Worm (Caenorhabditis elegans) whole organism, L1 larva: ENCODE data around the gene cgt-3.

Experiments used
- C16A3.4 ChIP-seq: fragments of 150-350 bp; optimal IDR thresholded peaks from 2 replicates; lab custom pipeline; 2014; ENCODE audit warnings: missing biosample characterization, missing genetic modification characterization
- C34B4.2 ChIP-seq: sonication (generic microtip); optimal IDR thresholded peaks from 2 replicates; lab custom pipeline; 2017; ENCODE audit warnings: mild to moderate bottlenecking, missing genetic modification characterization, missing compliant biosample characterization
- aha-1 ChIP-seq: fragments of 150-350 bp; optimal IDR thresholded peaks from 2 replicates; lab custom pipeline; 2014; ENCODE audit warnings: missing biosample characterization, missing genetic modification characterization
- alr-1 ChIP-seq: fragments of 200-800 bp; sonication (Bioruptor generic); optimal IDR thresholded peaks from 2 replicates; lab custom pipeline; 2018; ENCODE audit warnings: borderline replicate concordance, mild to moderate bottlenecking, missing genetic modification characterization, missing compliant biosample characterization
- aly-2 ChIP-seq: fragments of 150-350 bp; optimal IDR thresholded peaks from 2 replicates; lab custom pipeline; 2014; ENCODE audit warnings: missing biosample characterization, missing genetic modification characterization
- blmp-1 ChIP-seq: fragments of 150-350 bp; optimal IDR thresholded peaks from 2 replicates; lab custom pipeline; 2014; ENCODE audit warnings: missing biosample characterization, missing genetic modification characterization
- ceh-88 ChIP-seq: fragments of 200-800 bp; sonication (Bioruptor generic); IDR thresholded peaks from 2 replicates; pipeline ENCODE4 v1.3.6; 2022; ENCODE audit warnings: missing genetic modification characterization, missing compliant biosample characterization
- ces-1 ChIP-seq: fragments of 150-350 bp; optimal IDR thresholded peaks from 2 replicates; lab custom pipeline; 2014; ENCODE audit warnings: missing biosample characterization, missing genetic modification reagents, missing genetic modification characterization
- dpl-1 ChIP-seq, 3 experiments: fragments of 150-350 bp in 2 of 3; sonication (generic microtip) in 1 of 3; optimal IDR thresholded peaks; 2 replicates each; lab custom pipeline; 2014 to 2017; ENCODE audit warnings: missing biosample characterization in 3 of 3, missing genetic modification characterization in 3 of 3, missing genetic modification reagents in 3 of 3
- efl-1 ChIP-seq, 4 experiments: fragments of 150-350 bp; optimal IDR thresholded peaks in 3 of 4; peaks in 1 of 4; 1 replicate in 1 of 4; 2 replicates in 3 of 4; lab custom pipeline; 2014; ENCODE audit warnings: missing biosample characterization in 2 of 4, missing genetic modification characterization in 2 of 4, missing genetic modification reagents in 2 of 4
- egl-13 ChIP-seq: sonication (generic microtip); optimal IDR thresholded peaks from 2 replicates; lab custom pipeline; 2016; ENCODE audit warnings: missing genotype, missing genetic modification reagents, missing genetic modification characterization, missing compliant biosample characterization
- elt-2 ChIP-seq: sonication (generic microtip); optimal IDR thresholded peaks from 2 replicates; lab custom pipeline; 2016; ENCODE audit warnings: missing genetic modification characterization, mild to moderate bottlenecking, inconsistent platforms, missing compliant biosample characterization, missing genetic modification reagents
- elt-3 ChIP-seq, 6 experiments: fragments of 150-350 bp in 1 of 6; sonication (generic microtip); optimal IDR thresholded peaks; 2 replicates each; lab custom pipeline; 2017 to 2018; ENCODE audit warnings: missing biosample characterization in 6 of 6, missing genetic modification characterization in 6 of 6, inconsistent platforms in 1 of 6
- ets-5 ChIP-seq: fragments of 200-800 bp; sonication (Bioruptor generic); IDR thresholded peaks from 2 replicates; pipeline ENCODE4 v1.3.6; 2022; ENCODE audit warnings: missing genetic modification characterization, missing compliant biosample characterization
- isw-1 ChIP-seq: fragments of 200-800 bp; sonication (Bioruptor generic); IDR thresholded peaks from 2 replicates; pipeline ENCODE4 v1.3.6; 2022; ENCODE audit warnings: missing genetic modification characterization, missing compliant biosample characterization
- jun-1 ChIP-seq: fragments of 150-350 bp; optimal IDR thresholded peaks from 2 replicates; lab custom pipeline; 2014; ENCODE audit warnings: missing biosample characterization, missing genetic modification reagents, missing genetic modification characterization
- lin-14 ChIP-seq: fragments of 200-800 bp; sonication (Bioruptor generic); optimal IDR thresholded peaks from 2 replicates; lab custom pipeline; 2018; ENCODE audit warnings: mild to moderate bottlenecking, missing genetic modification characterization, moderate library complexity, missing compliant biosample characterization
- lin-35 ChIP-seq, 2 experiments: fragments of 150-350 bp; optimal IDR thresholded peaks; 2 replicates each; lab custom pipeline; 2014; ENCODE audit warnings: missing biosample characterization in 2 of 2, missing genetic modification characterization in 2 of 2, missing genetic modification reagents in 2 of 2
- lin-39 ChIP-seq: fragments of 150-350 bp; optimal IDR thresholded peaks from 2 replicates; lab custom pipeline; 2014; ENCODE audit warnings: missing biosample characterization, missing genetic modification reagents, missing genetic modification characterization
- lsy-2 ChIP-seq, 2 experiments: fragments of 150-350 bp; optimal IDR thresholded peaks; 2 replicates each; lab custom pipeline; 2014; ENCODE audit warnings: missing biosample characterization in 2 of 2, missing genetic modification characterization in 2 of 2
- mab-9 ChIP-seq: fragments of 200-800 bp; sonication (Bioruptor generic); IDR thresholded peaks from 2 replicates; pipeline ENCODE4 v1.3.6; 2022; ENCODE audit warnings: missing genetic modification reagents, missing genetic modification characterization, missing compliant biosample characterization
- mdl-1 ChIP-seq, 2 experiments: fragments of 150-350 bp; optimal IDR thresholded peaks; 2 replicates each; lab custom pipeline; 2014 to 2017; ENCODE audit warnings: missing biosample characterization in 2 of 2, missing genetic modification characterization in 2 of 2, inconsistent platforms in 1 of 2
- mep-1 ChIP-seq: fragments of 150-350 bp; optimal IDR thresholded peaks from 2 replicates; lab custom pipeline; 2014; ENCODE audit warnings: missing biosample characterization, missing genetic modification characterization
- nhr-19 ChIP-seq: fragments of 200-800 bp; sonication (Bioruptor generic); conservative IDR thresholded peaks from 2 replicates; pipeline ENCODE4 v1.3.6; 2022; ENCODE audit warnings: missing genetic modification characterization, missing compliant biosample characterization
- nhr-20 ChIP-seq: sonication (generic microtip); optimal IDR thresholded peaks from 2 replicates; lab custom pipeline; 2016; ENCODE audit warnings: mild to moderate bottlenecking, missing genetic modification characterization, missing compliant biosample characterization
- nhr-28 ChIP-seq: fragments of 150-350 bp; optimal IDR thresholded peaks from 2 replicates; lab custom pipeline; 2014; ENCODE audit warnings: missing biosample characterization, missing genetic modification characterization
- nhr-47 ChIP-seq: sonication (generic microtip); optimal IDR thresholded peaks from 2 replicates; lab custom pipeline; 2016; ENCODE audit warnings: mild to moderate bottlenecking, missing genetic modification characterization, moderate library complexity, missing compliant biosample characterization
- nhr-71 ChIP-seq: sonication (generic microtip); optimal IDR thresholded peaks from 2 replicates; lab custom pipeline; 2016; ENCODE audit warnings: mild to moderate bottlenecking, missing genetic modification characterization, moderate library complexity, missing compliant biosample characterization
- nhr-76 ChIP-seq: sonication (generic microtip); optimal IDR thresholded peaks from 2 replicates; lab custom pipeline; 2017; ENCODE audit warnings: missing biosample characterization, missing genetic modification characterization
- nhr-85 ChIP-seq: sonication (generic microtip); peaks from one replicate; lab custom pipeline; 2016; ENCODE audit warnings: missing genetic modification characterization, inconsistent platforms, missing compliant biosample characterization
- nhr-90 ChIP-seq: sonication (generic microtip); optimal IDR thresholded peaks from 2 replicates; lab custom pipeline; 2016; ENCODE audit warnings: mild to moderate bottlenecking, missing genetic modification characterization, missing compliant biosample characterization; ENCODE audit not compliant: poor library complexity
- pqm-1 ChIP-seq: sonication (generic microtip); optimal IDR thresholded peaks from 3 replicates; lab custom pipeline; 2017; ENCODE audit warnings: missing biosample characterization, missing genetic modification characterization
- rnt-1 ChIP-seq: sonication (generic microtip); optimal IDR thresholded peaks from 2 replicates; lab custom pipeline; 2016; ENCODE audit warnings: mild to moderate bottlenecking, missing genetic modification characterization, moderate library complexity, missing compliant biosample characterization
- skn-1 ChIP-seq: fragments of 150-350 bp; optimal IDR thresholded peaks from 2 replicates; lab custom pipeline; 2014; ENCODE audit warnings: missing biosample characterization, missing genetic modification characterization
- snpc-4 ChIP-seq: fragments of 150-350 bp; optimal IDR thresholded peaks from 2 replicates; lab custom pipeline; 2014; ENCODE audit warnings: missing biosample characterization, missing genetic modification characterization
- snu-23 ChIP-seq: sonication (generic microtip); optimal IDR thresholded peaks from 2 replicates; lab custom pipeline; 2016; ENCODE audit warnings: missing genetic modification characterization, missing compliant biosample characterization
- sox-4 ChIP-seq: sonication (generic microtip); optimal IDR thresholded peaks from 2 replicates; lab custom pipeline; 2016; ENCODE audit warnings: missing genetic modification characterization, missing compliant biosample characterization
- tbx-2 ChIP-seq: sonication (generic microtip); optimal IDR thresholded peaks from 2 replicates; lab custom pipeline; 2016; ENCODE audit warnings: missing genetic modification characterization, missing compliant biosample characterization
- unc-130 ChIP-seq: fragments of 150-350 bp; optimal IDR thresholded peaks from 2 replicates; lab custom pipeline; 2017; ENCODE audit warnings: missing biosample characterization, missing genetic modification characterization, inconsistent platforms
- unc-62 ChIP-seq: fragments of 150-350 bp; optimal IDR thresholded peaks from 2 replicates; lab custom pipeline; 2014; ENCODE audit warnings: missing biosample characterization, missing genetic modification reagents, missing genetic modification characterization
- unc-86 ChIP-seq: sonication (generic microtip); optimal IDR thresholded peaks from 2 replicates; lab custom pipeline; 2016; ENCODE audit warnings: missing genetic modification characterization, missing compliant biosample characterization
- xbp-1 ChIP-seq: sonication (generic microtip); optimal IDR thresholded peaks from 2 replicates; lab custom pipeline; 2016; ENCODE audit warnings: missing genetic modification characterization, missing compliant biosample characterization
- ztf-4 ChIP-seq: fragments of 150-350 bp; optimal IDR thresholded peaks from 2 replicates; lab custom pipeline; 2014; ENCODE audit warnings: missing biosample characterization, missing genetic modification characterization

The cgt-3 gene

DNA sequence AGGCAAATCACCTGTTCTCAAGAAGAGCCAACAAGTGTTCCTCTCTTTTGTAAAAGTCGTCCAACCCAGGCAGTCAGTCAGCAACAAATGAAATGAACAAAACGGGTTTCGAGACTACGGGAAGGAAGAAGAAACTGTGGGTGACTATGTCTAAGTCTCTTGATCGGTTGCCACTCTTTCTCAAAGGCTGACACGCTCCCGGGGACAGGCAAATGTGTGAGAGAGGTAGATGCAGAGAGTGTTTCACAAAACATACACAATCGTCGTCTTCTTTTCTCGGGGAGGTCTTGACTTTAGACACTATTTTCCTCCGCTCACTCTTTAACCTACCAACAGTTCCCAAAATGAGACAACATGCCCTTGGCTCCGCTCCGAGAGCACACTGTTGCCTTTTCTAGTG lies 20.0 kb downstream of the cgt-3 start (continued):
- no peak for TF ChIP-seq lin-39 (tag; lab: Kevin White, UChicago)
- peak; percentile 36 for TF ChIP-seq snu-23
- peak; percentile 18 for TF ChIP-seq nhr-20 (tag; lab: Kevin White, UChicago)
- TF ChIP-seq egl-13 (tag; lab: Kevin White, UChicago), result no peak
- TF ChIP-seq lin-14 (GFP tag; lab: Kevin White, UChicago), result peak; percentile 76
- TF ChIP-seq skn-1 (tag; lab: Kevin White, UChicago), result peak; percentile 9
- no peak for TF ChIP-seq isw-1 (GFP tag; lab: Robert Waterston, UW)
- no peak for TF ChIP-seq mep-1 (tag; lab: Kevin White, UChicago)
- peak in 1 of 3 experiments; percentile 1 for TF ChIP-seq dpl-1 (GFP tag; optimal IDR thresholded peaks at IDR 0.05; lab: Kevin White, UChicago)
- peak; percentile 54 for TF ChIP-seq blmp-1 (tag; lab: Kevin White, UChicago)
- TF ChIP-seq mdl-1 (tag; optimal IDR thresholded peaks at IDR 0.05; lab: Kevin White, UChicago), result peak in 1 of 2 experiments; percentile 28
- TF ChIP-seq nhr-71 (tag; lab: Kevin White, UChicago), result peak; percentile 25

DNA sequence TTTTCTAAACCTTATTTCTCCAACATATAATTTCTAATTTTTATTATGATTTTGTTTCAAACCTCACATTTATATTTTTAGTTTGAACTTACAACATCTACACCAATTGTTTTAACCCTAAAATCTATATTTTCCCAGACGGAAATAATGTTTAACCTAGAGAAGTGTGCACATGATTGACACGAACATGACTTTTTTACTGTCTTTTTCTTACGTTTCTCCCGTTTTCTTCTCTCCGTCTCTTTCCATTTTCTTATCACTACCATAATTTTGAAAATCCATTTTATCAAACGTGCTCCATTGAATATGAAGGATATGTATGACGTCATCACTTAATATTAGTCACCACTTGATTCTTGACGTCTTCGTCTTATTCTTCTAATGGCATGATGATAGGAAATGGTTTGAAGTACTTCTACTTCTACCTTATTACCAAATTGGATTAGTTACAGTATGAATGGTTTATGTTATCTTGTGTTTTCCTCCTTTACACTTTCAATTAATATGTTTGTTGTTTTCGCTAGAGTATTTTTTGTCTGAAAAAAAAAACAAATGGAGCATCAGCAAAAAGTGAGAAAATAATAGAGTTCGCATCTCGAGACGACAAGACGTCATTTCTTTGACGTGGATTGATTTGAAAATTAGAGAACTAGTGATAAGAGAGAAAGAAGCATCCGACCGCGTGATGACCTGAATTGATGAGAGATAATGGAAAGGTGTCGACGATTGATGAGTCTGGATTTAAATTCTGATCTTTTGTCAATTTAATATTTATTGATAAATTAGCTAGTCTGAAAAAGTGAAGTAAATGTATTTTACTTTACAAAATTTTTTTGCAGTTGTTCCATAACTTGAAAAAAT lies 21.0 kb downstream of the cgt-3 start:
- TF ChIP-seq mdl-1 (tag; optimal IDR thresholded peaks at IDR 0.05; lab: Kevin White, UChicago) (peak in 1 of 2 experiments; percentile 34), efl-1 (optimal IDR thresholded peaks at IDR 0.05; lab: Kevin White, UChicago) (no peak), efl-1 (GFP tag; optimal IDR thresholded peaks at IDR 0.05 in 1 of 2; lab: Kevin White, UChicago) (peak in 1 of 2 experiments; percentile 82), lsy-2 (tag; optimal IDR thresholded peaks at IDR 0.05; lab: Kevin White, UChicago) (peak; percentile 37 to 65), rnt-1 (tag; lab: Kevin White, UChicago) (peak; percentile 76), unc-62 (no peak), ztf-4 (tag; lab: Kevin White, UChicago) (peak; percentile 49), pqm-1 (no peak), mep-1 (tag; lab: Kevin White, UChicago) (peak; percentile 9), skn-1 (tag; lab: Kevin White, UChicago) (no peak), nhr-20 (tag; lab: Kevin White, UChicago) (peak; percentile 67), aha-1 (no peak), egl-13 (tag; lab: Kevin White, UChicago) (no peak), C16A3.4 (tag; lab: Kevin White, UChicago) (peak; percentile 35), nhr-47 (tag; lab: Kevin White, UChicago) (peak; percentile 29), sox-4 (tag; lab: Kevin White, UChicago) (no peak), nhr-90 (peak; percentile 14), lin-39 (tag; lab: Kevin White, UChicago) (peak; percentile 77), blmp-1 (tag; lab: Kevin White, UChicago) (peak; percentile 85), xbp-1 (tag; lab: Kevin White, UChicago) (no peak), ces-1 (GFP tag; lab: Kevin White, UChicago) (no peak), unc-130 (tag; lab: Kevin White, UChicago) (peak; percentile 54), ceh-88 (GFP tag; lab: Robert Waterston, UW) (no peak), snu-23 (peak; percentile 47), nhr-28 (tag; lab: Kevin White, UChicago) (no peak), jun-1 (tag; lab: Kevin White, UChicago) (no peak), elt-2 (tag; lab: Kevin White, UChicago) (peak; percentile 60), nhr-71 (tag; lab: Kevin White, UChicago) (peak; percentile 84), tbx-2 (tag; lab: Kevin White, UChicago) (peak; percentile 26), ets-5 (GFP tag; lab: Robert Waterston, UW) (no peak), C34B4.2 (tag; lab: Kevin White, UChicago) (no peak), nhr-85 (tag; lab: Kevin White, UChicago) (peak; percentile 74), lin-35 (GFP tag; optimal IDR thresholded peaks at IDR 0.05; lab: Kevin White, UChicago) (peak in 1 of 2 experiments; percentile 16), unc-86 (tag; lab: Kevin White, UChicago) (no peak), elt-3 (tag; optimal IDR thresholded peaks at IDR 0.05; lab: Kevin White, UChicago) (peak in 1 of 6 experiments; percentile 48), nhr-19 (GFP tag; lab: Robert Waterston, UW) (peak; percentile 65), lin-14 (GFP tag; lab: Kevin White, UChicago) (peak; percentile 81), aly-2 (no peak), nhr-76 (tag; lab: Kevin White, UChicago) (no peak), mab-9 (GFP tag; lab: Robert Waterston, UW) (no peak), alr-1 (tag; lab: Kevin White, UChicago) (no peak), snpc-4 (no peak)
- TF ChIP-seq, all 84 proteins: peak for 22
